Fruit fly (Drosophila melanogaster): ENCODE data around the gene CG31431.

- TF ChIP-seq CG8159 (tag; optimal IDR thresholded peaks at IDR 0.05) (peak; percentile 85), CG9948 (tag; optimal IDR thresholded peaks at IDR 0.05) (peak; percentile 28), CG15710 (tag; optimal IDR thresholded peaks at IDR 0.05) (no peak), CG13204 (GFP tag; optimal IDR thresholded peaks at IDR 0.05) (peak; percentile 83), CG32121 (GFP tag; IDR thresholded peaks at IDR 0.05) (peak; percentile 46; the same call in 1 of the 2 replicates), CG34367 (tag; optimal IDR thresholded peaks at IDR 0.05) (no peak)
Measured at dm6 chr3R:21837069-21837977, 33.2 kb upstream of the CG31431 start.
